Fruit fly (Drosophila melanogaster): Measurements from ENCODE around the gene shakB.

DNA sequence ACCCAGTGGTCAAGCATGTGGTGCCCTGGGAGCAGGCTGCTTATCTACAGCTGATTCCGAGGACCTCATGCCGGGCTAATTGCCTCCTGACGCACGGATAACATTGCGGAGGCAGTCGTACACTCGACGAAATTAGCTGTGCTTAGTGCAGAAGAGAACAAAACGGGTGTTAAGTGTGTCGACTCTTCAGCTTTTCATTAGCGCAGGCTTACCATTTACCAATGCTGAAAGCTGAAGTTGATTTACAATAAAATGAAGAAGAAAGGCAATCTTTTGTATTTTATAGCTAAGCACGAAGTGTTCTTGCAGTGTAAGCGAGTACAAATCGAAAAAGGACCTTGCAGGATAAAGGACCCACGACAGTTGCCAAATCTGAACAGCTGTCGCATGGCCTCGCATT lies 173.7 kb downstream of the shakB start:
- TF ChIP-seq CG8478 (optimal IDR thresholded peaks at IDR 0.05) (no peak), pan (optimal IDR thresholded peaks at IDR 0.05) (no peak), usp (GFP tag; optimal IDR thresholded peaks at IDR 0.05) (no peak), Dll (optimal IDR thresholded peaks at IDR 0.05) (no peak)

Data from whole organism.